Worm (Caenorhabditis elegans): ENCODE data around the gene Y57G7A.11.

The Y57G7A.11 gene

DNA sequence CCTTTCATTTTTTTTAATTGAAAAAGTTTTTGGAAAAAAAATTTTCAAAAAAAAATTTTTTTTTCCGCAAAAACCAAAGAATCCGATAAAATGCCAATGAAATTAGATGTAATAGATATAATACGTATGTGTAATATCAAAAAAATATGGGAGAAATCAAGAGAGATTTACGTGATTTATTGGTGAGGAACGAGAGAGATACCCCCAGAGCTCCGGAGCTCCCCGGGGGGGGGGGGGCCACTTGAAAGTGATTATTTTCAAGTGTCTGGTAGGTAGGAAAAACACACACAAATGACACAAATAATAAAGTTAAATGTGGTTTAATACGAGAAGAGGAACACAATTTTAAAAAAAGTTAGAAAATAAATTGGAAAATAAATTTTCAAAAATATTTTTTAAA is at the start of gene Y57G7A.11:
Gene Y57G7A.11, minus strand, starts transcription at position 101 of the 400 bp plus-strand sequence.
- TF ChIP-seq ztf-11 (tag; optimal IDR thresholded peaks at IDR 0.05) (no peak), mdl-1 (tag; optimal IDR thresholded peaks at IDR 0.05) (no peak), unc-39 (tag; optimal IDR thresholded peaks at IDR 0.05) (no peak), unc-62 (GFP tag; optimal IDR thresholded peaks at IDR 0.05) (no peak), egl-27 (tag; optimal IDR thresholded peaks at IDR 0.05) (no peak), ceh-82 (tag; optimal IDR thresholded peaks at IDR 0.05) (no peak), alr-1 (tag; optimal IDR thresholded peaks at IDR 0.05) (no peak), nhr-129 (tag; optimal IDR thresholded peaks at IDR 0.05) (no peak), F13H6.1 (tag; optimal IDR thresholded peaks at IDR 0.05) (no peak), nhr-77 (tag; optimal IDR thresholded peaks at IDR 0.05) (no peak), mab-5 (tag; optimal IDR thresholded peaks at IDR 0.05) (no peak), C34F6.9 (tag; optimal IDR thresholded peaks at IDR 0.05) (no peak), nhr-12 (tag; optimal IDR thresholded peaks at IDR 0.05) (no peak), nhr-237 (tag; optimal IDR thresholded peaks at IDR 0.05) (no peak), blmp-1 (tag; optimal IDR thresholded peaks at IDR 0.05; ENCODE audit: insufficient read depth) (no peak), gmeb-1 (tag; optimal IDR thresholded peaks at IDR 0.05) (no peak), ama-1 (optimal IDR thresholded peaks at IDR 0.05) (no peak), R02D3.7 (tag; optimal IDR thresholded peaks at IDR 0.05) (no peak), aly-2 (tag; optimal IDR thresholded peaks at IDR 0.05) (no peak)

DNA sequence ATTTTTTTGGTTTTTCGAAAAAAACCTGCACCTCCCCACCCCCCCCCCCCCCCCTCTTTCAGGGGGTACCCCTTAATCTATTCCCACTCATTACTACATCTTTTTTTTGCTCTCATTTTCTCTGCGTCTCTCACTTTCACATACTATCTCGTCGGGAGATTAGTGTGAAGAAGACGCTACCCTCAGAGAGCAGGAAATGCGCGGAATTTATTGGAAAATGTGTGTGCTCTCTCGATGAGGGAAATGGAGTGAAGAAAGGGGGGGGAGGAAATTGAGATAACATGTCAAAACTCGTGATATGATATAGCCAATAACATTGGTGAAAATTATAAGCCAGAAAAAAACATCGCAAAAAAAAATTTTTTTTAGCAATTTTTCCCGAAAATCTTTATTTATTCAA is 48.9 kb upstream of the Y57G7A.11 start:
- no peak for TF ChIP-seq C34F6.9 (tag; optimal IDR thresholded peaks at IDR 0.05)
- TF ChIP-seq sem-4 (tag; optimal IDR thresholded peaks at IDR 0.05): no peak
- TF ChIP-seq zag-1 (tag; optimal IDR thresholded peaks at IDR 0.05): no peak
- TF ChIP-seq nhr-11 (tag; optimal IDR thresholded peaks at IDR 0.05): no peak

DNA sequence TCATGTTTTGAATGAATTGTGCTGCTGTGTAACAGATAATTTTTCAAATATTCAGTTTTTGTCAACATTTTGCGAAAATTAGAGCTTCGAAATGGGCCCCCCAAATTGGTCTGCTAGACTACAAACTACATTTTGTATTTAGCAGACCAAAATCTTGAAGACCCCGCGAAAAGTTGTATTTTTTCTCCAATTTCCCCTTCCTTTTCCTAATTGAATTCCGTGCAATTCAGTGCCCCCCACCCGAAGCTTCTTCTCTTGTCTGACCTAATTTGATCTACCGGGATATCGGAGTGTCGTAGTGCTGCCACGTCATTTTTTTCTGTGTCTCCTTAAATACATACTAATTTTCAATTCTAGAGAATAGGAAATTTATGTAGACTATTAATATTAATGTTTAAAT is 47.3 kb upstream of the Y57G7A.11 start:
- TF ChIP-seq crh-2 (tag; optimal IDR thresholded peaks at IDR 0.05) (peak; percentile 43), lin-13 (GFP tag; optimal IDR thresholded peaks at IDR 0.05) (no peak), sem-4 (tag; optimal IDR thresholded peaks at IDR 0.05) (peak; percentile 27), blmp-1 (tag; optimal IDR thresholded peaks at IDR 0.05; ENCODE audit: insufficient read depth) (no peak)

DNA sequence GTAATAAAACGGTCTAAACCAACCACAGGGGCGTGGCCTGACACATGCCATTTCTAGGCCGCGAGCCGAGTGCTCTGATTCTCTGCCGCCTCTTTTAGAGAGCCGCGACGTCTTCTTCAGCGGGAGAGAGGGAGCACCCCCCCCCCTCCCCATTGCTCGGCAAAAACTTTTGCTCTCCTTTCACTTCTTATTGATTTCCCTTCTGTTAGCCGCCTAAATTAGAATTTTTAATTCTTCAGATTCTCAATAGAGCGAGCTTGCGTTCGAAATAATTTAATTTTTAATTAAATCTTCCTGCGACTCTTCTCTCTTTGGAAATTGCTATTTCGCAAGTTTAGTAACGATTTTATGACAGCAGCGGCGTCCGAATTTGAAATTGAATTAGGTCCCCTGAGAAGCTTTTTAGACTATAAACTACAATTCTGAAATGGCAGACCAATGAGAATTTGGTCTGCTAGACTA is 46.5 kb upstream of the Y57G7A.11 start:
- no peak for TF ChIP-seq dmd-4 (tag; optimal IDR thresholded peaks at IDR 0.05)
- peak; percentile 21 to 58 for TF ChIP-seq lsy-2 (tag; optimal IDR thresholded peaks at IDR 0.05)
- no peak for TF ChIP-seq R02D3.7 (tag; optimal IDR thresholded peaks at IDR 0.05)
- TF ChIP-seq crh-2 (tag; optimal IDR thresholded peaks at IDR 0.05): peak; percentile 37
- peak; percentile 11 for TF ChIP-seq zag-1 (tag; optimal IDR thresholded peaks at IDR 0.05)
- TF ChIP-seq ztf-11 (tag; optimal IDR thresholded peaks at IDR 0.05): no peak
- TF ChIP-seq sma-9 (GFP tag; optimal IDR thresholded peaks at IDR 0.05): peak; percentile 29
- TF ChIP-seq sma-9 (tag; optimal IDR thresholded peaks at IDR 0.05): no peak
- no peak for TF ChIP-seq lin-39 (tag; optimal IDR thresholded peaks at IDR 0.05)
- TF ChIP-seq nhr-23 (tag; optimal IDR thresholded peaks at IDR 0.05): no peak
- peak; percentile 93 for TF ChIP-seq unc-55 (GFP tag; optimal IDR thresholded peaks at IDR 0.05)
- TF ChIP-seq Y55F3AM.14 (GFP tag; optimal IDR thresholded peaks at IDR 0.05): no peak
- no peak for TF ChIP-seq ama-1 (optimal IDR thresholded peaks at IDR 0.05)
- TF ChIP-seq mab-5 (tag; optimal IDR thresholded peaks at IDR 0.05): peak; percentile 13
- peak; percentile 58 for TF ChIP-seq lin-13 (GFP tag; optimal IDR thresholded peaks at IDR 0.05)
- no peak for TF ChIP-seq fos-1 (tag; optimal IDR thresholded peaks at IDR 0.05)
- TF ChIP-seq C34F6.9 (tag; optimal IDR thresholded peaks at IDR 0.05): peak; percentile 72
- TF ChIP-seq nhr-10 (tag; optimal IDR thresholded peaks at IDR 0.05): no peak
- TF ChIP-seq ZK546.5 (tag; optimal IDR thresholded peaks at IDR 0.05): no peak
- no peak for TF ChIP-seq peb-1 (tag; optimal IDR thresholded peaks at IDR 0.05)
